Fruit fly (Drosophila melanogaster): ENCODE data around the gene Syx16.

Gene Syx16

DNA sequence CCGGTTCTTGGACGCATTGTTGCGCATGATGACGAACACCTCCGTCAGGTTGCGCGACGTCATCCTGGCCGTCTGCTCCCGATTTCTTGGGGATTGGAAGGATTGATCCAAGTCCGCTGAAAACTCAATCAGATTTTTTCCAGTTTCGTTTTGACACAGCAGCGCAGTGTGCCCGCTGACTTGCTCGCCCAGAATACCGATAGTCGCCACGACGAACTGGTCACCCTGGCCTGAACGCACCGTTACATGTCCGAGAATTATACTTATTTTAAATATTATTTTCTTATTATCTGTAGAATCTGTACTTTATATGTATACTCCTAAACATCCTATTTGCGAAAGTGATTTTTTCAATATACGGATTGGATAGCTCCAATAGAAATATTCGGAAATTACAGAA, at the start of gene Syx16:
Gene Syx16, minus strand, starts transcription at position 172 of the 400 bp plus-strand sequence.
- no peak for TF ChIP-seq CG17801 (GFP tag; optimal IDR thresholded peaks at IDR 0.05; ENCODE audit: partially characterized antibody)

DNA sequence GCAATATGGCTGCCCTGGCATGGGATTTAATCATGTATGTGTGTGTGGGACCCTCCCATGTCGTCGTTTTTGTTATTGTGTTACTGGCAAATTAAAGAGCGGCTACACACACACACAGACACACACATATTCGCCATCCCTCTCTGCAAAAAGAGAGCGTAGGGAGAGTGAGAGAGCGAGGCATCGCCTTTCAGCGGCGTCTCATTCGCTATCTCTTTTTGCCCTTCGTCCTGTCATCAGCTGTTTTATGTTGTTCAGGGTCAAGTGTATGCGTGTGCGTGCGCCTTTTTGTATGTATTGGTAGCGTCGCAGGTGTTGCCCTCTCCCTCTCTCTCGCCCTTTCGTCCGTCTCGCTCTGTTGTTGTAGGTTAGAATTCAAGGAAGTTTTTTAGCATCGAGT, 43.3 kb upstream of the Syx16 start:
- TF ChIP-seq CG17801 (GFP tag; optimal IDR thresholded peaks at IDR 0.05; ENCODE audit: partially characterized antibody) = no peak

DNA sequence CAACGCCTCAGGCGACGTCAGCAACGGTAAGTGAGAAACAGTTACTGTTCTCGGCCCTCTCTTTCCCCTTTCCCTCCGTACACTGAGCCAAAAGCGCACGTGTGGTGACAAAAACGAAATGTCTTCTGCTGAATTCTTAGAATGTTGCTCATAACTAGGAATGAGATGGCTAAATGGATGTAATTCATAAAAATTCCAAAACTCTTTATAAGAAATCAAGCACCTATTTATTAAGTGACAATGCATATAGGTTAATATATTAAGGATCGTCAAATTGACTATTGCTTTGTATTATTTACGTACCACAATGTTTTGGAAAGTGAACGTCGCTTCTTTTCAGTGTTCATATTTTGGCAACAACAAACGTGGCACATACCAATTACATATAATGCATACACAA, 41.0 kb upstream of the Syx16 start:
- TF ChIP-seq CG17801 (GFP tag; optimal IDR thresholded peaks at IDR 0.05; ENCODE audit: partially characterized antibody) = no peak

DNA sequence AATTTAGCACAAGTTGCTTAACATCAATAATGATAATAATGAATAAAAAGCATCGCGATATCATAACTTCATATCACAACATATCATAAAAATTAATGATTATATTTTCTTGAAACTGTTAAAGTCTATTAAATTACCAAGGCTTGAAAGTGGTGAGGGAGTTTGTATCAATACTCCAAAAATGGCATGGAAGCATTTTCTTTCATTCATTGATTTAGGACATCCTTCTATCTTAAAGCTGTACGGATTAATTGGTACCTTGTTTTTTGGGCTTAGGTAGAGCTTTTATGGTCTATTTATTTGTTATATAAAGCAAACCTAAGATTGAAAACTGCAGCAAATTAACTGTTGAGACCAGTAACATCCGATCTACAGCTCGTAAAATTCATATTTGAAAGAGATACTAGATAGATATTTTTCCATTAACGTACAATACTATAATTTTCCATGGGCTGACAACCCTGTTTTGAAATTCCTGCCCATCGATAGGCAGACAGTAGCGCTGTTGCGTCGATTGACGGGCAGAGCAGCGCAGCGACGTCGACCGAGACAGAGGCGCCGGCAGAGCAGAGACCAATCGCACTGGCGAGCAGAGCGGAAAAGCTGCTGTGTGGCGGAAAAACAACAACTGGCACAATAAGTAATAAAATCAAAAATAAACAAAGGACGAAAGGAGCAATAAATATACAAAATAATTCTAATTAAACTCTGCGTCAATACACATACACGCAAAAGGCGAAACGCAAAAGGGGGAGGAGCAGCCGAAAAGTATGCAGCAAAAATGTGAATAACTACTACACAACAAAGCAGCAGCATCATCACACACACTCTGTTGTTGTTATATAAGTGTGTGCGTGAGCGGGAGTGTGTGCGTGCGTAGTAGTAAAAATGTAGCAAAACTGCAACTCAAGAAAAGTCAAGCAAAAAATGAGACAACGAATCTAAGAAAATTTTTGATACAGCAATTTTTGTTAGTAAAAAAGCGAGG, 40.1 kb upstream of the Syx16 start, which contains the start of gene CG1695:
Gene CG1695, plus strand, starts transcription at position 606 of the 988 bp plus-strand sequence.
- TF ChIP-seq CG17801 (GFP tag; optimal IDR thresholded peaks at IDR 0.05; ENCODE audit: partially characterized antibody) = no peak

DNA sequence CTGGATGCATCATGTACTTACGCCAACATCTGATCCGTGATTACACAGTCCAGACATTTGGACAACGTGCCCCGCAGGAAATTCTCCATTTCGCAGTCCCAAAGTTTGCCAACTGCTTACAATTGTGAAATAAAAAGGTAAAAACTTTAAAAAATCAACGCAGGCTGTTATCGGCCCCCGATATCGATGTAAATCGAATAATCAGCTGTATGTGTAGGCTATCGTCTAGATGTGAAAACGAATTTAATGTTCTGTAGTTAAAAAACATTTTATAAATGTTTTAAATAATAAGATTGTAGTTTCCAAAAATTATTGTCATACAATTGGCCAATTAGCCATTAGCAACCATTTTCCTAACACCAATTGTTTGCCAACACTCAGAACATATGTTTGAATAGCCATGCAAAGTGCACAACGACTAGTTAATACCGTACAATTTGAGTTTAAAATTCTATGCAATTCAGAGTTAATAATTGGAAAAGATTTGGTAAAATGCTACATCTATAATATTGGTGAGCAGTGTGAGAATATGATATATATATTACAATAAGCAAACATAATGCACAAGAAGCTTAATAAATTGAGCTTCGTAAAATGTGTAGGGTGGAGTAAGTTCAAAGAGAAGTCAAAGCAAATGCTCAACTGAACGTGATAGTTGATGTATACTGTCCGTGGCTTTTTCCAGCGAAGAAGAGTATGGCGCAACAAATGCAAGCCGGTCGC, 36.1 kb upstream of the Syx16 start, which contains the start of the genes CG11710 and mal:
Gene CG11710, minus strand, starts transcription at position 192 of the 723 bp plus-strand sequence.
Gene mal, plus strand, starts transcription at position 194 of the 723 bp plus-strand sequence.
- TF ChIP-seq CG17801 (GFP tag; optimal IDR thresholded peaks at IDR 0.05; ENCODE audit: partially characterized antibody) = peak; percentile 92

DNA sequence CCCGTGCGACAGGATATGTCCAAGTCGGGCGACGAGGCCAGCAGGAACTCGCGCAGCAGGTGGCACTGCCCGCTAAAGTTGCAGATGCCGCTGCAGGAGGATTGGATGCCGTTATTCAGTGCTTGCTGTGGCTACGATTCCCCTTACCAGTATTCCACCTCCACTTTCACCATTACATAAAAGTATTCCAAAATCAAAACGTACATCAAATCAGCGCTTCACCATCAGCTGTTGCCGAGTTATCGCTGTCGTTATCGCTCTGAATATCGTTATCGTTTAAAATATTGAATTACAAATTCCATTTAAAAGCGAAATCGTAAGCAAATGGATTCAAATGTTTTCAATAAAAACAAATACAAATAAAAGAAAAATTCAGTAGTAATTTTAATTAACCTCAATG, 33.3 kb upstream of the Syx16 start, which contains the start of gene CG15456:
Gene CG15456, minus strand, starts transcription at position 225 of the 400 bp plus-strand sequence.
- TF ChIP-seq CG17801 (GFP tag; optimal IDR thresholded peaks at IDR 0.05; ENCODE audit: partially characterized antibody) = no peak

DNA sequence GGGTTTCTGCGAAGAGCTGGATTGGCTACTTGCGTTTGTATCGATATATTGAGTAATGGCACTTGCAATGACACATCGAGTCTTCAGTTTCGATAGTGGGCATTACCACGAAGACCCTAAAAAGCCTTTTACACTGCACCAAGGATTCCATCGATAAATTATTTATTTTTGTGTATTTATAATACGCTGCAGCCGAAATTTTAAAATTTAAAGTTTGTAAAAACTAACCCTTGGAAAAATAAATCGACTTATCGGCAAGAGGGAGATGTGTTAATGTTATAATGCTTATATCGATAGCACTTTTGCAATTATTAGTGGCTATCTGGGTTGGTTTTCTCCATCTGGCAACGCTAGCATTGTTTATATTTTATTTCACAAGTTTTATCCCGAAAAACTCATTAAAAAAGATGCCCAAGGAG, 30.2 kb upstream of the Syx16 start, which contains the start of the genes Pp4-19C and cactin:
Gene Pp4-19C, minus strand, starts transcription at position 256 of the 419 bp plus-strand sequence.
Gene cactin, plus strand, starts transcription at position 323 of the 419 bp plus-strand sequence.
- TF ChIP-seq CG17801 (GFP tag; optimal IDR thresholded peaks at IDR 0.05; ENCODE audit: partially characterized antibody) = peak; percentile 36

DNA sequence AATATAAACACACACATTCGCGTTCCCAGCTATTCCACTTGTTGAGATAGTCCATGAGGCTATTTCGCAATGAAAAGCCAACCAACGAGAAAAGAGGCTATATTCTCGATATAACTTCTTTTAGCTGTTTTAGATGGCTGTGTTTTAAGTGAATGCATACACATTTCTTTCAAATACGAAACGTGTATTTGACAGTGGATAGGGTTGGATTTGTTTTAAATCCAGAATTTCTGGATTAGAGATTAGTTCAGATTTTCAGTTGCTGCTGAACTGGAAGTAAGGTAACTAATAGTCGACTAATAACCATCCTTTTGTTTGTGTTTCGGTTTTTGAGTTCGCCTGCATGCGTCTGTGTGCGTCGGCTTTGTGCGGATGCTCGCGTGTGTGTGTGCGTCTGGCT, 29.6 kb upstream of the Syx16 start:
- TF ChIP-seq CG17801 (GFP tag; optimal IDR thresholded peaks at IDR 0.05; ENCODE audit: partially characterized antibody) = no peak

DNA sequence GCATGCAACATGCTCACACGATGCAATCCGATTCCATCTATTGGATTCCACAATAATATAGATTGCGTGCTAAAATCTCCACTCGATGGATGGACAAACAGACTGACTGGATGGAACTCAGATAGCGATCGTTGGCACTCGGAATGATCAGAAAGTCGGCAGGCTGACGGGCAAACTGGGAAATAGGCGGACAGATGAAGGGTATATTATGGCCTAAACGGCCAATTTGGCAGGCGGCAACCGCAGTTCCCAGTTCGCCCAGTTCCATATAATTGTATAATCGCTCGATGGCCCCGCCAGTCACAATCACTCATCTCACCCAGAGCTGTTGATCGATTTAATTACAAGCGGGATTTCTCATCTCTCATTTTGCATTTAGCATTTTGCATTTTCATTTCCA, 25.8 kb upstream of the Syx16 start, which contains the start of gene Obp19d:
Gene Obp19d, plus strand, starts transcription at position 301 of the 400 bp plus-strand sequence.
- no peak for TF ChIP-seq CG17801 (GFP tag; optimal IDR thresholded peaks at IDR 0.05; ENCODE audit: partially characterized antibody)

DNA sequence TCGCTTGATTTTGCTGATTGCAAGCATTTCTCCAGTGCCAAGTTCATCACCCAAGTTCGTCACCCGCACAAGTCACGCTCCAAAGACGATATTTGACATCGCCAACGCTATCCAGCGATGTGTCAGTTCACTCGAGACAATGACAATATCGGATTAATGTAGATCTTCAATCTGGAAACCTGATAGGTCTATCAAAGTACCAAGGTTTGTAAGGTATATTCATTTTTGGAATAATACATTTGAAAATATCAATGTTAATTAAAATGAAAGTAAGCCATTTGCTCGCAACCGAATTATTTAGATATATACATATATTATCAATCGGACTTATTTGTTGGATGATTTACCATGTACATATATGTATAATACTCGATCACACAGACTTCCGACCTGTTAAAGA, 25.3 kb upstream of the Syx16 start, which contains the start of gene Obp19c:
Gene Obp19c, minus strand, starts transcription at position 101 of the 400 bp plus-strand sequence.
- TF ChIP-seq CG17801 (GFP tag; optimal IDR thresholded peaks at IDR 0.05; ENCODE audit: partially characterized antibody) = no peak

DNA sequence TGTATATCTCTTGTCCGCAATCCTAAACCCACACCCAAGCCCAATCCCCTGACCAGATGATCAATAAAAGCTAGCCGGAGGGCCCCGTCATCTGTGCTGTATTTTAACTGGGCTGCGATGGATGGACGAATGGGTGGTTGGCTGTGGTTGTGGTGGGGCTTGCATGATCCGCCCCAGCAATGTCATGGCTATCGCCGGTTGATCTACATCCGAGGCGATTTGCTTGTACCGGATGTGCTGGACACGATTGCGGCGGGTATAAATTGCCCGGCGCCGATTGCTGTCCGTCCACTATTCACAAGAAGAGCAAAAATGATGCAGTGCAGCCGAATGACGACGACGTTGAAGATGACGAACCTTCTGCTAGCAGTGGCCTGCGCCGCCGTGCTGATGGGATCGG, 22.9 kb upstream of the Syx16 start, which contains the start of gene Obp19b:
Gene Obp19b, plus strand, starts transcription at position 301 of the 400 bp plus-strand sequence.
- TF ChIP-seq CG17801 (GFP tag; optimal IDR thresholded peaks at IDR 0.05; ENCODE audit: partially characterized antibody) = no peak

DNA sequence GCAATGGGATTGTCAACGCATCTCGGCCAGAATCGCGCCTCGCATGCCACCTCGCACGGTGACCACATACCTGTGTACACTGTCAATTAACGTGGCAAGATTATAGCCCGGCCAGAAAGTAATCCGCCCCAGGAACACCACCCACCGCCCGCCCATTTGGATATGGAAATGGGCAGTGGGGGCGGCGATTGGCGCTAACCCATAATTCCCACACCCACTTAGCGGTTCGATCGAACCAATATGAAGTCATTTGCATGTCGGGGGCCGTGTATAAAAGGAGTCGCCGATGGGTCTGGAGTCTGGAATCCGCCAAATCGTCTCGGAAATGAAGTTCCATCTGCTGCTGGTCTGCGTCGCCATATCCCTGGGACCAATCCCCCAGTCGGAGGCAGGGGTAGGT, 21.9 kb upstream of the Syx16 start, which contains the start of gene Obp19a:
Gene Obp19a, plus strand, starts transcription at position 301 of the 400 bp plus-strand sequence.
- no peak for TF ChIP-seq CG17801 (GFP tag; optimal IDR thresholded peaks at IDR 0.05; ENCODE audit: partially characterized antibody)

DNA sequence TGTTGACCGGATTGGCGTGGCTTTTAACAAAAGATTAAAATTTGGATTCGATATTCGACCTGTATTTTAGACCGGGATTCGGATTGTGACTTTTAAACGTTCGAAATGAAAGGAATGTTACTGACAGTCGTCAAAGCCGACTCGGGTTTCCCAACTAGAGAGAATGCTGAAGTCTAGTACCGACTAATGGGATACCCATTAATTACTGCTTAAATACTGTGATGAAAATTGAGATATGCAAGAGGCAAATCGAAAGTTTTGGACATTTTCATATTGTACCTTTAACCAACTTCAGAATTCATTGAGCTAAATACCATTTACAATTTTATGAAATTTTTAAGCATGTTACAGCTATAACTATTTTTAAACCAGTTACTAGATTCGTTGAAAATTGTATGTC, 20.5 kb upstream of the Syx16 start, which contains the start of gene CG15458:
Gene CG15458, minus strand, starts transcription at position 101 of the 400 bp plus-strand sequence.
- no peak for TF ChIP-seq CG17801 (GFP tag; optimal IDR thresholded peaks at IDR 0.05; ENCODE audit: partially characterized antibody)

DNA sequence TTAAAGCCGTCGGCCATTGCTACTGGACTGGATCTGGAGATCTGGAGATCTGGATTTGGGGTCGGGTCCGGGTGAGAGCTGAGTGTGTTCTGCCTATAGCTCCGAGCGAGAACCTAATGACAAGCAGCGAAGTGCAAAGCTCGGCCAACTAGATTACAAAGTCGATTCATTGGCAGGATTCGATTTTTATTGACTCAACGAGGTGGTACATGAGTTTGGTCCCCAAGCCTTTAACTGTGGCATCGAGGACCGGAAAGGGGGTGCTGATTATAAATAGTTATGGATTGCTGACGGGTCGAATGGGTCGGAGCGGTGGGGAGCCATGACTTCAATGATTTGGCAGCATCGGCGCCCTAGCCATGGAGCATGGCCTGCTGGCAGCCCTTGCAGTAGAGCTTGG, 19.9 kb upstream of the Syx16 start, which contains the start of gene CG15459:
Gene CG15459, minus strand, starts transcription at position 101 of the 400 bp plus-strand sequence.
- no peak for TF ChIP-seq CG17801 (GFP tag; optimal IDR thresholded peaks at IDR 0.05; ENCODE audit: partially characterized antibody)

Measured in ovary, adult (tissue).